Worm (Caenorhabditis elegans) whole organism, late embryonic: ENCODE results near the gene dop-2.

Experiments used
- F13H6.1 ChIP-seq: sonication (generic microtip); optimal IDR thresholded peaks from 2 replicates; lab custom pipeline; 2016; ENCODE audit warnings: missing genetic modification characterization, missing compliant biosample characterization
- ahr-1 ChIP-seq: sonication (generic microtip); optimal IDR thresholded peaks from 2 replicates; lab custom pipeline; 2016; ENCODE audit warnings: missing genetic modification characterization, missing compliant biosample characterization
- fkh-10 ChIP-seq: fragments of 150-350 bp; optimal IDR thresholded peaks from 2 replicates; lab custom pipeline; 2014; ENCODE audit warnings: missing biosample characterization, missing genetic modification reagents, missing genetic modification characterization
- hlh-15 ChIP-seq: sonication (generic microtip); optimal IDR thresholded peaks from 2 replicates; lab custom pipeline; 2016; ENCODE audit warnings: missing genetic modification characterization, missing compliant biosample characterization
- mec-3 ChIP-seq: sonication (generic microtip); optimal IDR thresholded peaks from 2 replicates; lab custom pipeline; 2016; ENCODE audit warnings: borderline replicate concordance, missing genetic modification characterization, missing compliant biosample characterization
- pat-9 ChIP-seq: fragments of 200-800 bp; sonication (Bioruptor generic); optimal IDR thresholded peaks from 2 replicates; lab custom pipeline; 2018; ENCODE audit warnings: mild to moderate bottlenecking, missing genetic modification characterization, moderate library complexity, missing compliant biosample characterization
- unc-3 ChIP-seq, 2 experiments: fragments of 200-800 bp in 1 of 2; sonication (Bioruptor generic) in 1 of 2; sonication (generic microtip) in 1 of 2; conservative IDR thresholded peaks in 1 of 2; optimal IDR thresholded peaks in 1 of 2; 2 replicates each; pipeline versions ENCODE4 v1.3.6 to Lab custom; 2016 to 2022; ENCODE audit warnings: missing compliant biosample characterization in 2 of 2, missing genetic modification characterization in 2 of 2, missing genetic modification reagents in 1 of 2

ce11 chrV:9651294-9651693, 42.9 kb downstream of the dop-2 start, which contains the start of gene T06E4.21:
- TF ChIP-seq pat-9 (no peak), mec-3 (tag; lab: Kevin White, UChicago) (no peak), unc-3 (GFP tag; conservative IDR thresholded peaks at IDR 0.05; lab: Robert Waterston, UW) (no peak), unc-3 (tag; optimal IDR thresholded peaks at IDR 0.05; lab: Kevin White, UChicago) (no peak), hlh-15 (tag; lab: Kevin White, UChicago) (no peak), F13H6.1 (tag; lab: Kevin White, UChicago) (no peak), ahr-1 (tag; lab: Kevin White, UChicago) (no peak), fkh-10 (GFP tag; lab: Kevin White, UChicago) (no peak)
